Worm (Caenorhabditis elegans) whole organism, L4 larva: ENCODE measurements around the gene spp-7.

Source experiments
- F37D6.2 ChIP-seq: sonication (generic microtip); optimal IDR thresholded peaks from 2 replicates; lab custom pipeline; 2016; ENCODE audit warnings: mild to moderate bottlenecking, missing genetic modification characterization, missing compliant biosample characterization
- T20F7.1 ChIP-seq: fragments of 200-800 bp; sonication (Bioruptor generic); optimal IDR thresholded peaks from 2 replicates; lab custom pipeline; 2018; ENCODE audit warnings: mild to moderate bottlenecking, missing genetic modification characterization, missing compliant biosample characterization
- T26A8.4 ChIP-seq: fragments of 200-800 bp; sonication (Bioruptor generic); IDR thresholded peaks from 2 replicates; pipeline ENCODE4 v1.3.6; 2022; ENCODE audit warnings: missing genetic modification characterization, missing compliant biosample characterization
- ZK337.2 ChIP-seq: fragments of 200-800 bp; sonication (Bioruptor generic); IDR thresholded peaks from 2 replicates; pipeline ENCODE4 v1.3.6; 2022; ENCODE audit warnings: missing genetic modification reagents, missing genetic modification characterization, missing compliant biosample characterization
- aha-1 ChIP-seq: fragments of 150-350 bp; peaks from one replicate; lab custom pipeline; 2014; ENCODE audit warnings: missing biosample characterization, missing genetic modification characterization
- ama-1 ChIP-seq: fragments of 150-350 bp; optimal IDR thresholded peaks from 2 replicates; lab custom pipeline; 2014; ENCODE audit warnings: inconsistent platforms, mixed read lengths
- ceh-20 ChIP-seq: fragments of 200-800 bp; sonication (Bioruptor generic); IDR thresholded peaks from 2 replicates; pipeline ENCODE4 v1.3.6; 2022; ENCODE audit warnings: missing genetic modification reagents, missing genetic modification characterization, missing compliant biosample characterization
- ceh-28 ChIP-seq: fragments of 150-350 bp; optimal IDR thresholded peaks from 2 replicates; lab custom pipeline; 2014; ENCODE audit warnings: missing biosample characterization, missing genetic modification reagents, missing genetic modification characterization
- cey-2 ChIP-seq: sonication (generic microtip); optimal IDR thresholded peaks from 3 replicates; lab custom pipeline; 2017; ENCODE audit warnings: missing genetic modification characterization, mild to moderate bottlenecking, missing compliant biosample characterization, antibody characterized with exemption, borderline replicate concordance; ENCODE audit not compliant: insufficient read depth
- daf-16 ChIP-seq, 3 experiments: sonication (generic microtip); optimal IDR thresholded peaks; 2 replicates each; lab custom pipeline; 2016 to 2017; ENCODE audit warnings: missing genetic modification characterization in 3 of 3, missing genetic modification reagents in 3 of 3, mild to moderate bottlenecking in 2 of 3, missing compliant biosample characterization in 2 of 3, missing biosample characterization in 1 of 3, moderate library complexity in 1 of 3
- daf-19 ChIP-seq: fragments of 200-800 bp; sonication (Bioruptor generic); conservative IDR thresholded peaks from 2 replicates; pipeline ENCODE4 v1.3.6; 2022; ENCODE audit warnings: missing genetic modification characterization, missing compliant biosample characterization
- dmd-6 ChIP-seq: fragments of 200-800 bp; sonication (Bioruptor generic); IDR thresholded peaks from 2 replicates; pipeline ENCODE4 v1.3.6; 2022; ENCODE audit warnings: missing genetic modification reagents, missing genetic modification characterization, missing compliant biosample characterization
- dmd-8 ChIP-seq: fragments of 200-800 bp; sonication (Bioruptor generic); IDR thresholded peaks from 2 replicates; pipeline ENCODE4 v1.3.6; 2022; ENCODE audit warnings: missing genetic modification characterization, missing compliant biosample characterization
- dpl-1 ChIP-seq: fragments of 150-350 bp; optimal IDR thresholded peaks from 2 replicates; lab custom pipeline; 2014; ENCODE audit warnings: missing biosample characterization, missing genetic modification reagents, missing genetic modification characterization
- dve-1 ChIP-seq: sonication (generic microtip); optimal IDR thresholded peaks from 2 replicates; lab custom pipeline; 2017; ENCODE audit warnings: antibody characterized with exemption, mild to moderate bottlenecking, missing genetic modification characterization, missing compliant biosample characterization; ENCODE audit not compliant: insufficient read depth
- fkh-10 ChIP-seq: fragments of 150-350 bp; optimal IDR thresholded peaks from 2 replicates; lab custom pipeline; 2014; ENCODE audit warnings: missing biosample characterization, missing genetic modification reagents, missing genetic modification characterization
- fos-1 ChIP-seq: fragments of 150-350 bp; optimal IDR thresholded peaks from 2 replicates; lab custom pipeline; 2014; ENCODE audit warnings: missing biosample characterization, missing genetic modification characterization
- hif-1 ChIP-seq, 2 experiments: sonication (generic microtip); optimal IDR thresholded peaks; 2 replicates each; lab custom pipeline; 2016 to 2017; ENCODE audit warnings: missing compliant biosample characterization in 2 of 2, missing genetic modification characterization in 2 of 2, missing genetic modification reagents in 2 of 2, missing genotype in 2 of 2, mild to moderate bottlenecking in 1 of 2
- hlh-11 ChIP-seq: fragments of 200-800 bp; sonication (Bioruptor generic); optimal IDR thresholded peaks from 2 replicates; lab custom pipeline; 2018; ENCODE audit warnings: mild to moderate bottlenecking, missing genetic modification characterization, missing compliant biosample characterization
- hlh-30 ChIP-seq: sonication (generic microtip); optimal IDR thresholded peaks from 2 replicates; lab custom pipeline; 2017; ENCODE audit warnings: antibody characterized with exemption, mild to moderate bottlenecking, missing genetic modification characterization, missing compliant biosample characterization; ENCODE audit not compliant: insufficient read depth
- hmg-1.1 ChIP-seq: fragments of 200-800 bp; sonication (Bioruptor generic); IDR thresholded peaks from 2 replicates; pipeline ENCODE4 v1.3.6; 2022; ENCODE audit warnings: missing genetic modification reagents, missing genetic modification characterization, missing compliant biosample characterization
- lin-1 ChIP-seq: fragments of 200-800 bp; sonication (Bioruptor generic); IDR thresholded peaks from 2 replicates; pipeline ENCODE4 v1.3.6; 2022; ENCODE audit warnings: missing genetic modification reagents, missing genetic modification characterization, missing compliant biosample characterization
- lin-13 ChIP-seq: fragments of 150-350 bp; optimal IDR thresholded peaks from 2 replicates; lab custom pipeline; 2014; ENCODE audit warnings: missing biosample characterization, missing genetic modification reagents, missing genetic modification characterization
- lin-38 ChIP-seq: fragments of 200-800 bp; sonication (Bioruptor generic); IDR thresholded peaks from 2 replicates; pipeline ENCODE4 v1.3.6; 2022; ENCODE audit warnings: missing genetic modification reagents, missing genetic modification characterization, missing compliant biosample characterization
- lin-39 ChIP-seq: fragments of 150-350 bp; optimal IDR thresholded peaks from 2 replicates; lab custom pipeline; 2014; ENCODE audit warnings: missing biosample characterization, missing genetic modification reagents, missing genetic modification characterization
- lsy-2 ChIP-seq, 2 experiments: fragments of 150-350 bp in 1 of 2; sonication (generic microtip) in 1 of 2; optimal IDR thresholded peaks; 2 replicates each; lab custom pipeline; 2014 to 2017; ENCODE audit warnings: missing biosample characterization in 2 of 2, missing genetic modification characterization in 2 of 2
- madf-5 ChIP-seq, 2 experiments: fragments of 200-800 bp; sonication (Bioruptor generic); IDR thresholded peaks; 2 replicates each; pipeline ENCODE4 v1.3.6; 2022; ENCODE audit warnings: missing compliant biosample characterization in 2 of 2, missing genetic modification characterization in 2 of 2
- mdl-1 ChIP-seq, 2 experiments: fragments of 150-350 bp in 1 of 2; sonication (generic microtip) in 1 of 2; optimal IDR thresholded peaks; 2 replicates each; lab custom pipeline; 2014 to 2017; ENCODE audit warnings: missing biosample characterization in 2 of 2, missing genetic modification characterization in 2 of 2
- mep-1 ChIP-seq: fragments of 150-350 bp; sonication (generic microtip); optimal IDR thresholded peaks from 3 replicates; lab custom pipeline; 2014; ENCODE audit warnings: missing biosample characterization, missing genetic modification characterization
- mes-2 ChIP-seq: sonication (generic microtip); optimal IDR thresholded peaks from 2 replicates; lab custom pipeline; 2016; ENCODE audit warnings: missing genotype, mild to moderate bottlenecking, missing genetic modification characterization, missing compliant biosample characterization; ENCODE audit not compliant: poor library complexity, severe bottlenecking
- mxl-3 ChIP-seq: fragments of 200-800 bp; sonication (Bioruptor generic); optimal IDR thresholded peaks from 2 replicates; lab custom pipeline; 2018; ENCODE audit warnings: mild to moderate bottlenecking, missing genetic modification characterization, missing compliant biosample characterization
- nhr-102 ChIP-seq: sonication (generic microtip); optimal IDR thresholded peaks from 2 replicates; lab custom pipeline; 2016; ENCODE audit warnings: mild to moderate bottlenecking, missing genetic modification characterization, moderate library complexity, missing compliant biosample characterization
- nhr-25 ChIP-seq: sonication (generic microtip); optimal IDR thresholded peaks from 2 replicates; lab custom pipeline; 2017; ENCODE audit warnings: missing genetic modification characterization, mild to moderate bottlenecking, missing compliant biosample characterization, antibody characterized with exemption, moderate library complexity, borderline replicate concordance; ENCODE audit not compliant: insufficient read depth
- nhr-28 ChIP-seq: fragments of 150-350 bp; optimal IDR thresholded peaks from 2 replicates; lab custom pipeline; 2014; ENCODE audit warnings: missing biosample characterization, missing genetic modification characterization
- nhr-6 ChIP-seq: fragments of 150-350 bp; optimal IDR thresholded peaks from 2 replicates; lab custom pipeline; 2014; ENCODE audit warnings: missing biosample characterization, missing genetic modification characterization
- rbr-2 ChIP-seq: sonication (generic microtip); optimal IDR thresholded peaks from 2 replicates; lab custom pipeline; 2016; ENCODE audit warnings: missing genotype, missing genetic modification characterization, missing compliant biosample characterization
- set-16 ChIP-seq: fragments of 200-800 bp; sonication (Bioruptor generic); IDR thresholded peaks from 2 replicates; pipeline ENCODE4 v1.3.6; 2022; ENCODE audit warnings: missing genetic modification reagents, missing genetic modification characterization, missing compliant biosample characterization
- snpc-1.2 ChIP-seq: fragments of 200-800 bp; sonication (Bioruptor generic); IDR thresholded peaks from 2 replicates; pipeline ENCODE4 v1.3.6; 2022; ENCODE audit warnings: missing genetic modification reagents, missing genetic modification characterization, missing compliant biosample characterization
- tra-1 ChIP-seq: fragments of 200-800 bp; sonication (Bioruptor generic); IDR thresholded peaks from 2 replicates; pipeline ENCODE4 v1.3.6; 2022; ENCODE audit warnings: missing genetic modification reagents, missing genetic modification characterization, missing compliant biosample characterization
- vab-7 ChIP-seq: fragments of 200-800 bp; sonication (Bioruptor generic); IDR thresholded peaks from 2 replicates; pipeline ENCODE4 v1.3.6; 2022; ENCODE audit warnings: missing genetic modification reagents, missing genetic modification characterization, missing compliant biosample characterization
- zip-11 ChIP-seq: fragments of 200-800 bp; sonication (Bioruptor generic); IDR thresholded peaks from 2 replicates; pipeline ENCODE4 v1.3.6; 2022; ENCODE audit warnings: missing genetic modification characterization, missing compliant biosample characterization

The spp-7 gene

DNA sequence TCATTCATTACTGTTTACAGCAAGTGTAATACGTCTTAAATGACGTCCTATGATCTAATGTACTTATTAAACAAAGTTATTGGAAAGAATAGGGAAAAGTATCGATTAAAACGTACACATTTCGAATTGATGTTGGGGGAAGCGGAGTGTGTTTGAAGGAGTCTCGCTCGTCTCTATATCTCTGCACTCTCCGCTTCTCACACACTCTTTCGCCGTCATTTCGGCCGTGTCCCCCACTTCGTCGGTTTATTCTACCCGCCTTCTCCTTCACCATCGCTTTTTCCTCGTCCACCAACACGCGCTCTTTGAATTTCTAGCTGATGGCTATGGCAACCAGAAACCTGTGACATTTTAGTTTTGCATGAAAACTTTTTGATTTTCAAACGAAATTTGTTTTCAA is 46.7 kb downstream of the spp-7 start:
- TF ChIP-seq nhr-28 (tag; lab: Kevin White, UChicago) (peak; percentile 33), lin-1 (GFP tag; lab: Robert Waterston, UW) (0 out of 2 replicates have a peak, but pooled peaks have one; percentile 47), tra-1 (GFP tag; lab: Robert Waterston, UW) (no peak), zip-11 (GFP tag; lab: Robert Waterston, UW) (no peak), mep-1 (peak; percentile 35), rbr-2 (tag; lab: Kevin White, UChicago) (peak; percentile 41), nhr-6 (peak; percentile 58), lsy-2 (tag; optimal IDR thresholded peaks at IDR 0.05; lab: Kevin White, UChicago) (peak in 1 of 2 experiments; percentile 50), hif-1 (tag; optimal IDR thresholded peaks at IDR 0.05; lab: Kevin White, UChicago) (no peak), hmg-1.1 (GFP tag; lab: Robert Waterston, UW) (peak; percentile 59; the same call in 1 of the 2 replicates), madf-5 (GFP tag; IDR thresholded peaks at IDR 0.05; lab: Robert Waterston, UW) (no peak), lin-38 (GFP tag; lab: Robert Waterston, UW) (peak; percentile 65), ceh-20 (GFP tag; lab: Robert Waterston, UW) (no peak), nhr-25 (tag; lab: Kevin White, UChicago) (no peak), daf-16 (GFP tag; optimal IDR thresholded peaks at IDR 0.05; lab: Kevin White, UChicago) (no peak), daf-16 (tag; optimal IDR thresholded peaks at IDR 0.05; lab: Kevin White, UChicago) (peak; percentile 28), lin-13 (GFP tag; lab: Kevin White, UChicago) (no peak), hlh-11 (tag; lab: Kevin White, UChicago) (peak; percentile 33), mxl-3 (GFP tag; lab: Kevin White, UChicago) (peak; percentile 43), ama-1 (lab: Kevin White, UChicago) (peak; percentile 21), hlh-30 (tag; lab: Kevin White, UChicago) (peak; percentile 69), cey-2 (tag; lab: Kevin White, UChicago) (no peak), mes-2 (peak; percentile 67), nhr-102 (tag; lab: Kevin White, UChicago) (no peak), snpc-1.2 (GFP tag; lab: Robert Waterston, UW) (peak; percentile 49; the same call in 1 of the 2 replicates), ZK337.2 (GFP tag; lab: Robert Waterston, UW) (no peak), dmd-8 (no peak), vab-7 (GFP tag; lab: Robert Waterston, UW) (no peak), lin-39 (tag; lab: Kevin White, UChicago) (no peak), dmd-6 (GFP tag; lab: Robert Waterston, UW) (no peak), aha-1 (peak; percentile 26), T26A8.4 (GFP tag; lab: Robert Waterston, UW) (0 out of 2 replicates have a peak, but pooled peaks have one; percentile 33), fos-1 (no peak), daf-19 (GFP tag; lab: Robert Waterston, UW) (no peak), dve-1 (tag; lab: Kevin White, UChicago) (peak; percentile 15), ceh-28 (no peak), fkh-10 (GFP tag; lab: Kevin White, UChicago) (peak; percentile 43), T20F7.1 (GFP tag; lab: Kevin White, UChicago) (no peak), set-16 (peak; percentile 33; the same call in 1 of the 2 replicates), mdl-1 (tag; optimal IDR thresholded peaks at IDR 0.05; lab: Kevin White, UChicago) (peak in 1 of 2 experiments; percentile 39), F37D6.2 (no peak), dpl-1 (GFP tag; lab: Kevin White, UChicago) (peak; percentile 43)
